Fruit fly (Drosophila melanogaster) whole organism, embryonic: Measurements from ENCODE around the gene Pep.

ENCODE experiments used
- Antp ChIP-seq: fragments of 200-800 bp; sonication (Bioruptor generic); optimal IDR thresholded peaks from 3 replicates; lab custom pipeline; 2016; ENCODE audit warnings: missing biosample characterization, missing genetic modification characterization
- BEAF-32 ChIP-seq: fragments of 200-800 bp; sonication (Bioruptor generic); optimal IDR thresholded peaks from 3 replicates; lab custom pipeline; 2017; ENCODE audit warnings: missing biosample characterization, missing genetic modification characterization, mild to moderate bottlenecking, moderate library complexity, missing genetic modification reagents
- CG11247 ChIP-seq: fragments of 200-800 bp; sonication (Bioruptor generic); IDR thresholded peaks from 2 replicates; pipeline ENCODE4 v1.3.6; 2022; ENCODE audit warnings: missing biosample characterization, missing genetic modification characterization
- CG11398 ChIP-seq: fragments of 200-800 bp; sonication (Bioruptor generic); optimal IDR thresholded peaks from 2 replicates; lab custom pipeline; 2016; ENCODE audit warnings: missing biosample characterization, missing genetic modification characterization
- CG11723 ChIP-seq: fragments of 200-800 bp; sonication (Bioruptor generic); optimal IDR thresholded peaks from 2 replicates; lab custom pipeline; 2017; ENCODE audit warnings: missing biosample characterization, mild to moderate bottlenecking, missing genetic modification characterization
- CG12104 ChIP-seq: fragments of 200-800 bp; sonication (Bioruptor generic); optimal IDR thresholded peaks from 3 replicates; lab custom pipeline; 2016; ENCODE audit warnings: missing biosample characterization, missing genetic modification characterization
- CG1233 ChIP-seq: fragments of 200-800 bp; sonication (Bioruptor generic); optimal IDR thresholded peaks from 4 replicates; lab custom pipeline; 2018; ENCODE audit warnings: missing biosample characterization, mild to moderate bottlenecking, missing genetic modification characterization
- CG12659 ChIP-seq: fragments of 200-800 bp; sonication (Bioruptor generic); optimal IDR thresholded peaks from 3 replicates; lab custom pipeline; 2017; ENCODE audit warnings: mild to moderate bottlenecking, missing biosample characterization, missing genetic modification reagents, missing genetic modification characterization
- CG12942 ChIP-seq: fragments of 200-800 bp; sonication (Bioruptor generic); optimal IDR thresholded peaks from 3 replicates; lab custom pipeline; 2016; ENCODE audit warnings: missing biosample characterization, missing genetic modification characterization
- CG15073 ChIP-seq: fragments of 200-800 bp; sonication (Bioruptor generic); optimal IDR thresholded peaks from 2 replicates; lab custom pipeline; 2016; ENCODE audit warnings: missing biosample characterization, missing genetic modification characterization
- CG17186 ChIP-seq: fragments of 200-800 bp; sonication (Bioruptor generic); optimal IDR thresholded peaks from 3 replicates; lab custom pipeline; 2017; ENCODE audit warnings: missing biosample characterization, missing genetic modification reagents, missing genetic modification characterization
- CG17385 ChIP-seq: fragments of 200-800 bp; sonication (Bioruptor generic); optimal IDR thresholded peaks from 3 replicates; lab custom pipeline; 2018; ENCODE audit warnings: missing biosample characterization, mild to moderate bottlenecking, missing genetic modification characterization
- CG17829 ChIP-seq: fragments of 200-800 bp; optimal IDR thresholded peaks from 2 replicates; lab custom pipeline; 2019; ENCODE audit warnings: missing biosample characterization, mild to moderate bottlenecking, missing genetic modification characterization, moderate library complexity
- CG17912 ChIP-seq: fragments of 200-800 bp; sonication (Bioruptor generic); optimal IDR thresholded peaks from 2 replicates; lab custom pipeline; 2018; ENCODE audit warnings: missing biosample characterization, mild to moderate bottlenecking, missing genetic modification characterization
- CG2120 ChIP-seq: fragments of 200-800 bp; sonication (Bioruptor generic); optimal IDR thresholded peaks from 3 replicates; lab custom pipeline; 2016; ENCODE audit warnings: missing biosample characterization, missing genetic modification characterization
- CG30403 ChIP-seq: fragments of 200-800 bp; sonication (Bioruptor generic); optimal IDR thresholded peaks from 3 replicates; lab custom pipeline; 2016; ENCODE audit warnings: missing biosample characterization, missing genetic modification characterization
- CG31365 ChIP-seq: fragments of 200-800 bp; sonication (Bioruptor generic); optimal IDR thresholded peaks from 2 replicates; lab custom pipeline; 2018; ENCODE audit warnings: missing biosample characterization, mild to moderate bottlenecking, missing genetic modification characterization
- CG31441 ChIP-seq: fragments of 200-800 bp; sonication (Bioruptor generic); IDR thresholded peaks from 2 replicates; pipeline ENCODE4 v1.3.6; 2022; ENCODE audit warnings: missing biosample characterization, missing genetic modification characterization
- CG3281 ChIP-seq: fragments of 200-800 bp; sonication (Bioruptor generic); optimal IDR thresholded peaks from 3 replicates; lab custom pipeline; 2017; ENCODE audit warnings: missing biosample characterization, mild to moderate bottlenecking, missing genetic modification characterization
- CG34422 ChIP-seq: fragments of 200-800 bp; sonication (Bioruptor generic); IDR thresholded peaks from 3 replicates; pipeline ENCODE4 v1.3.6; 2022; ENCODE audit warnings: missing biosample characterization, missing genetic modification characterization
- CG6689 ChIP-seq: fragments of 200-800 bp; sonication (Bioruptor generic); IDR thresholded peaks from 2 replicates; pipeline ENCODE4 v1.3.6; 2022; ENCODE audit warnings: missing biosample characterization, missing genetic modification characterization
- Doc2 ChIP-seq: fragments of 200-800 bp; sonication (Bioruptor generic); IDR thresholded peaks from 2 replicates; pipeline ENCODE4 v1.3.6; 2022; ENCODE audit warnings: missing biosample characterization, missing genetic modification characterization
- Dref ChIP-seq: fragments of 200-800 bp; sonication (Bioruptor generic); IDR thresholded peaks from 2 replicates; pipeline ENCODE4 v1.3.6; 2022; ENCODE audit warnings: missing biosample characterization, missing genetic modification characterization
- E2f2 ChIP-seq: fragments of 200-800 bp; sonication (Bioruptor generic); IDR thresholded peaks from 2 replicates; pipeline ENCODE4 v1.3.6; 2022; ENCODE audit warnings: missing biosample characterization, missing genetic modification characterization
- H2.0 ChIP-seq: fragments of 200-800 bp; sonication (Bioruptor generic); IDR thresholded peaks from 2 replicates; pipeline ENCODE4 v1.3.6; 2022; ENCODE audit warnings: missing biosample characterization, missing genetic modification characterization
- HHEX ChIP-seq: fragments of 200-800 bp; sonication (Bioruptor generic); optimal IDR thresholded peaks from 3 replicates; lab custom pipeline; 2017; ENCODE audit warnings: missing biosample characterization, mild to moderate bottlenecking, missing genetic modification characterization, missing genetic modification reagents
- Jarid2 ChIP-seq: fragments of 200-800 bp; sonication (Bioruptor generic); optimal IDR thresholded peaks from 3 replicates; lab custom pipeline; 2017; ENCODE audit warnings: mild to moderate bottlenecking, missing biosample characterization, missing genetic modification reagents, missing genetic modification characterization
- MBD-R2 ChIP-seq: fragments of 200-800 bp; sonication (Bioruptor generic); IDR thresholded peaks from 2 replicates; pipeline ENCODE4 v1.3.6; 2022; ENCODE audit warnings: missing biosample characterization, missing genetic modification characterization
- Scr ChIP-seq: fragments of 200-800 bp; sonication (Bioruptor generic); IDR thresholded peaks from 2 replicates; pipeline ENCODE4 v1.3.6; 2022; ENCODE audit warnings: missing biosample characterization, missing genetic modification characterization; ENCODE audit not compliant: partially characterized antibody
- Taf1 ChIP-seq: fragments of 200-800 bp; sonication (Bioruptor generic); IDR thresholded peaks from 2 replicates; pipeline ENCODE4 v1.3.6; 2022; ENCODE audit warnings: missing biosample characterization, missing genetic modification characterization
- bbx ChIP-seq: fragments of 200-800 bp; sonication (Bioruptor generic); IDR thresholded peaks from 2 replicates; pipeline ENCODE4 v1.3.6; 2022; ENCODE audit warnings: missing biosample characterization, missing genetic modification characterization; ENCODE audit not compliant: partially characterized antibody
- bsh ChIP-seq, 2 experiments: fragments of 200-800 bp; sonication (Bioruptor generic); optimal IDR thresholded peaks; 2 replicates each; lab custom pipeline; 2017 to 2018; ENCODE audit warnings: mild to moderate bottlenecking in 2 of 2, missing biosample characterization in 2 of 2, missing genetic modification characterization in 2 of 2, moderate library complexity in 1 of 2
- caup ChIP-seq: fragments of 200-800 bp; sonication (Bioruptor generic); optimal IDR thresholded peaks from 3 replicates; lab custom pipeline; 2017; ENCODE audit warnings: missing biosample characterization, mild to moderate bottlenecking, missing genetic modification characterization, moderate library complexity; ENCODE audit not compliant: severe bottlenecking
- crol ChIP-seq: fragments of 200-800 bp; sonication (Bioruptor generic); IDR thresholded peaks from 2 replicates; pipeline ENCODE4 v1.3.6; 2022; ENCODE audit warnings: missing biosample characterization, missing genetic modification characterization
- danr ChIP-seq: fragments of 200-800 bp; sonication (Bioruptor generic); IDR thresholded peaks from 2 replicates; pipeline ENCODE4 v1.3.6; 2022; ENCODE audit warnings: missing biosample characterization, missing genetic modification characterization
- dysf ChIP-seq: fragments of 200-800 bp; sonication (Bioruptor generic); IDR thresholded peaks from 3 replicates; pipeline ENCODE4 v1.3.6; 2022; ENCODE audit warnings: missing biosample characterization, missing genetic modification characterization
- fd96Cb ChIP-seq: fragments of 200-800 bp; sonication (Bioruptor generic); optimal IDR thresholded peaks from 2 replicates; lab custom pipeline; 2018; ENCODE audit warnings: missing biosample characterization, mild to moderate bottlenecking, missing genetic modification characterization, moderate library complexity
- gsb ChIP-seq: fragments of 200-800 bp; sonication (Bioruptor generic); IDR thresholded peaks from 2 replicates; pipeline ENCODE4 v1.3.6; 2022; ENCODE audit warnings: missing biosample characterization, missing genetic modification characterization
- hth ChIP-seq: fragments of >200 bp; optimal IDR thresholded peaks from 2 replicates; lab custom pipeline; 2017; ENCODE audit warnings: inconsistent platforms
- ind ChIP-seq: fragments of 200-800 bp; sonication (Bioruptor generic); optimal IDR thresholded peaks from 3 replicates; lab custom pipeline; 2016; ENCODE audit warnings: missing biosample characterization, missing genetic modification characterization
- knrl ChIP-seq: fragments of 200-800 bp; sonication (Bioruptor generic); IDR thresholded peaks from 3 replicates; pipeline ENCODE4 v1.3.6; 2022; ENCODE audit warnings: missing biosample characterization, missing genetic modification characterization; ENCODE audit not compliant: partially characterized antibody
- lbe ChIP-seq: fragments of 200-800 bp; sonication (Bioruptor generic); optimal IDR thresholded peaks from 2 replicates; lab custom pipeline; 2016; ENCODE audit warnings: missing biosample characterization, mild to moderate bottlenecking, missing genetic modification characterization
- lilli ChIP-seq: fragments of 200-800 bp; sonication (Bioruptor generic); optimal IDR thresholded peaks from 3 replicates; lab custom pipeline; 2016; ENCODE audit warnings: missing biosample characterization, missing genetic modification characterization
- maf-S ChIP-seq: fragments of 200-800 bp; sonication (Bioruptor generic); optimal IDR thresholded peaks from 2 replicates; lab custom pipeline; 2016; ENCODE audit warnings: missing biosample characterization, missing genetic modification characterization
- mam ChIP-seq: fragments of 200-800 bp; sonication (Bioruptor generic); optimal IDR thresholded peaks from 3 replicates; lab custom pipeline; 2016; ENCODE audit warnings: missing biosample characterization, missing genetic modification characterization
- pfk ChIP-seq: fragments of 200-800 bp; sonication (Bioruptor generic); optimal IDR thresholded peaks from 2 replicates; lab custom pipeline; 2018; ENCODE audit warnings: missing biosample characterization, mild to moderate bottlenecking, missing genetic modification characterization, moderate library complexity
- salm ChIP-seq: fragments of 200-800 bp; sonication (Bioruptor generic); optimal IDR thresholded peaks from 2 replicates; lab custom pipeline; 2018; ENCODE audit warnings: missing biosample characterization, mild to moderate bottlenecking, missing genetic modification characterization
- sima ChIP-seq: fragments of 200-800 bp; sonication (Bioruptor generic); optimal IDR thresholded peaks from 2 replicates; lab custom pipeline; 2016; ENCODE audit warnings: missing biosample characterization, missing genetic modification characterization
- trem ChIP-seq: fragments of 200-800 bp; optimal IDR thresholded peaks from 3 replicates; lab custom pipeline; 2019; ENCODE audit warnings: missing biosample characterization, mild to moderate bottlenecking, missing genetic modification characterization, moderate library complexity
- twi ChIP-seq: fragments of 200-800 bp; optimal IDR thresholded peaks from 2 replicates; lab custom pipeline; 2019; ENCODE audit warnings: missing biosample characterization, mild to moderate bottlenecking, missing genetic modification characterization, moderate library complexity

The Pep gene

DNA sequence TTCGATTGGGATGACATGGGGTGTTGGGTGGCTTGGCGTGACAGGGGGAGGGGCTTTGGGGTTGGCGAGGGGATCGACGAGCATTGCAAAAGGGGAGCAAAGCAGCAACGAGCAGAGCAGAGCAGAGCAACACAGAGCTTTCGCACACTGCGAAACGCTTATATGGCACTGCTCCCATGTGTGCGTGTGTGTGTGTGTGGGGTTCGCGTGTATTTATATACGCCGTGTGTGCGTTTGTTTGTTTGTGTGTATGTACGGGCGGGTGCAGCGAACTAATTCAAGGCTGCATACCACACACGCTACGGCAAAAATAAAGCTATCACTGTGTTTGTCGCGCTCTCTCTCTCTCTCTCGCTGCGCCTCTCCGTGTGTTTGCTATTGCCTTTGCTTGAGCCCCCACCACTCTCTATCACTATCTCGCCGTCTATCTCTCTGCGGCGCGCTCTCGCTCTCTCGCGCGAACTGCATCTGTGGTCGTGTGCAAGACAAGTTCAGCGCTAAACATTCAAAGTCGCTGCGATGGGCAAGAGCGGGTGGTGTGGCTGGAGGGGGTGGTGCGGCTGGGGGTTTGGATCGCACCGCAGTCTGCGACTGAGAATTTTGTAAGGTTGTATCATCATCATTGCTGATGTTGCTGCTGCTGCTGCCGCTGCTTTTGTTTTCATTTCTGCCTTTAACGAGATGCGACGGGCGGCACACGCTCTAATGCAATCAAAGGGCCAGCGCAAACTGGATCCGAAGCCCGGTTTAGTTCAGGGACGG lies 54.2 kb downstream of the Pep start (continued):
- no peak for TF ChIP-seq bsh (GFP tag; optimal IDR thresholded peaks at IDR 0.05; lab: Kevin White, UChicago)
- no peak for TF ChIP-seq CG17186 (GFP tag; lab: Kevin White, UChicago)
- no peak for TF ChIP-seq CG17829 (tag; lab: Kevin White, UChicago)
- no peak for TF ChIP-seq salm (tag; lab: Kevin White, UChicago)
- no peak for TF ChIP-seq hth (lab: Kevin White, UChicago)
- no peak for TF ChIP-seq Doc2 (GFP tag; lab: Robert Waterston, UW)
- no peak for TF ChIP-seq CG34422 (GFP tag; lab: Robert Waterston, UW)
- no peak for TF ChIP-seq Antp (GFP tag; lab: Kevin White, UChicago)
- TF ChIP-seq CG17385 (GFP tag; lab: Kevin White, UChicago): peak; percentile 27
- TF ChIP-seq CG3281 (GFP tag; lab: Kevin White, UChicago): no peak
- no peak for TF ChIP-seq CG17912 (GFP tag; lab: Kevin White, UChicago)
- no peak for TF ChIP-seq pfk
- TF ChIP-seq CG15073 (GFP tag; lab: Kevin White, UChicago): no peak
- peak; percentile 74 for TF ChIP-seq lbe (GFP tag; lab: Kevin White, UChicago)
- no peak for TF ChIP-seq lilli
- peak; percentile 97 for TF ChIP-seq crol
- no peak for TF ChIP-seq gsb (GFP tag; lab: Robert Waterston, UW)
- TF ChIP-seq HHEX: no peak
- no peak for TF ChIP-seq dysf (GFP tag; lab: Robert Waterston, UW)
- no peak for TF ChIP-seq CG2120
- TF ChIP-seq Jarid2 (GFP tag; lab: Kevin White, UChicago): peak; percentile 14
- peak; percentile 40 for TF ChIP-seq CG6689 (GFP tag; lab: Robert Waterston, UW)
- TF ChIP-seq CG30403: no peak
- no peak for TF ChIP-seq sima (GFP tag; lab: Kevin White, UChicago)
- no peak for TF ChIP-seq CG12659 (GFP tag; lab: Kevin White, UChicago)
- TF ChIP-seq E2f2 (GFP tag; lab: Robert Waterston, UW): 0 out of 2 replicates have a peak, but pooled peaks have one; percentile 20
- TF ChIP-seq CG11723 (GFP tag; lab: Kevin White, UChicago): no peak
- TF ChIP-seq MBD-R2 (GFP tag; lab: Robert Waterston, UW): no peak
- no peak for TF ChIP-seq CG31441 (GFP tag; lab: Robert Waterston, UW)
- TF ChIP-seq Dref (GFP tag; lab: Robert Waterston, UW): no peak
- no peak for TF ChIP-seq CG11398
- TF ChIP-seq H2.0 (GFP tag; lab: Robert Waterston, UW): no peak
- no peak for TF ChIP-seq CG1233 (GFP tag; lab: Kevin White, UChicago)
- no peak for TF ChIP-seq twi (tag; lab: Kevin White, UChicago)
- no peak for TF ChIP-seq Scr
- TF ChIP-seq caup (GFP tag; lab: Kevin White, UChicago): no peak
- no peak for TF ChIP-seq trem (tag; lab: Kevin White, UChicago)
- TF ChIP-seq mam (GFP tag; lab: Kevin White, UChicago): no peak
- TF ChIP-seq CG31365 (tag; lab: Kevin White, UChicago): no peak
- TF ChIP-seq ind: no peak
- no peak for TF ChIP-seq CG12942 (GFP tag; lab: Kevin White, UChicago)
- no peak for TF ChIP-seq danr (GFP tag; lab: Robert Waterston, UW)
- TF ChIP-seq Taf1 (GFP tag; lab: Robert Waterston, UW): no peak
- TF ChIP-seq bbx (GFP tag; lab: Robert Waterston, UW): peak; percentile 34; the same call in 1 of the 2 replicates
- no peak for TF ChIP-seq fd96Cb (tag; lab: Kevin White, UChicago)
- no peak for TF ChIP-seq CG11247
- no peak for TF ChIP-seq maf-S (GFP tag; lab: Kevin White, UChicago)
- no peak for TF ChIP-seq CG12104 (GFP tag; lab: Kevin White, UChicago)
- TF ChIP-seq knrl (GFP tag; lab: Robert Waterston, UW): 0 out of 3 replicates have a peak, but pooled peaks have one; percentile 6
- TF ChIP-seq BEAF-32: no peak
